Fruit fly (Drosophila melanogaster): ENCODE data around the gene Cph.
A peak's percentile ranks its signal among the peaks of the same experiment; 100 is the strongest.

Gene Cph

dm6 chrX:7110890-7111289, 26.6 kb upstream of the Cph start:
- TF ChIP-seq ewg (GFP tag; optimal IDR thresholded peaks at IDR 0.05) (peak; percentile 78), pum (GFP tag; optimal IDR thresholded peaks at IDR 0.05) (no peak), seq (GFP tag; IDR thresholded peaks at IDR 0.05) (peak; percentile 82), CG8478 (optimal IDR thresholded peaks at IDR 0.05) (peak; percentile 17), nau (GFP tag; optimal IDR thresholded peaks at IDR 0.05) (no peak), unc-4 (GFP tag; IDR thresholded peaks at IDR 0.05; ENCODE audit: partially characterized antibody) (no peak), HLH54F (GFP tag; optimal IDR thresholded peaks at IDR 0.05) (no peak), CG16815 (GFP tag; optimal IDR thresholded peaks at IDR 0.05) (no peak), D19A (tag; optimal IDR thresholded peaks at IDR 0.05) (no peak), CG8765 (GFP tag; IDR thresholded peaks at IDR 0.05) (no peak), jing (GFP tag; optimal IDR thresholded peaks at IDR 0.05) (no peak), Dp (GFP tag; optimal IDR thresholded peaks at IDR 0.05) (no peak), gsb-n (tag; optimal IDR thresholded peaks at IDR 0.05) (no peak), CG8089 (GFP tag; optimal IDR thresholded peaks at IDR 0.05) (no peak), gsb (GFP tag; IDR thresholded peaks at IDR 0.05) (no peak), CG10209 (GFP tag; optimal IDR thresholded peaks at IDR 0.05) (no peak), CG8388 (GFP tag; optimal IDR thresholded peaks at IDR 0.05) (no peak), NfI (GFP tag; optimal IDR thresholded peaks at IDR 0.05) (no peak), CG11456 (GFP tag; IDR thresholded peaks at IDR 0.05) (no peak), CG18262 (tag; optimal IDR thresholded peaks at IDR 0.05) (no peak), CG6272 (GFP tag; IDR thresholded peaks at IDR 0.05) (no peak), NFAT (GFP tag; IDR thresholded peaks at IDR 0.05) (no peak), hth (optimal IDR thresholded peaks at IDR 0.05) (no peak), mirr (GFP tag; optimal IDR thresholded peaks at IDR 0.05) (no peak), abd-A (tag; optimal IDR thresholded peaks at IDR 0.05) (peak; percentile 48), Atf-2 (GFP tag; optimal IDR thresholded peaks at IDR 0.05) (no peak), CG9437 (GFP tag; optimal IDR thresholded peaks at IDR 0.05) (peak; percentile 15), crc (GFP tag; optimal IDR thresholded peaks at IDR 0.05) (no peak), CG15073 (GFP tag; optimal IDR thresholded peaks at IDR 0.05) (no peak), gcm2 (GFP tag; optimal IDR thresholded peaks at IDR 0.05) (no peak), tx (GFP tag; optimal IDR thresholded peaks at IDR 0.05) (no peak), Opbp (GFP tag; IDR thresholded peaks at IDR 0.05; ENCODE audit: partially characterized antibody) (no peak), E2f2 (GFP tag; IDR thresholded peaks at IDR 0.05) (no peak), Aef1 (GFP tag; IDR thresholded peaks at IDR 0.05) (no peak), Bgb (GFP tag; IDR thresholded peaks at IDR 0.05; ENCODE audit: partially characterized antibody) (no peak), CG1832 (GFP tag; optimal IDR thresholded peaks at IDR 0.05) (peak; percentile 76), vvl (GFP tag; IDR thresholded peaks at IDR 0.05) (no peak), zfh1 (GFP tag; IDR thresholded peaks at IDR 0.05) (no peak), CG2678 (tag; optimal IDR thresholded peaks at IDR 0.05) (no peak), tgo (GFP tag; IDR thresholded peaks at IDR 0.05) (no peak), ems (GFP tag; optimal IDR thresholded peaks at IDR 0.05) (no peak), Eip74EF (GFP tag; optimal IDR thresholded peaks at IDR 0.05) (no peak), psq (GFP tag; optimal IDR thresholded peaks at IDR 0.05) (no peak), pnt (GFP tag; optimal IDR thresholded peaks at IDR 0.05) (no peak), CG4360 (GFP tag; IDR thresholded peaks at IDR 0.05) (peak; percentile 68), CG4820 (GFP tag; optimal IDR thresholded peaks at IDR 0.05) (no peak), grn (GFP tag; optimal IDR thresholded peaks at IDR 0.05) (no peak), Atf3 (GFP tag; optimal IDR thresholded peaks at IDR 0.05) (no peak), Mes4 (GFP tag; optimal IDR thresholded peaks at IDR 0.05) (no peak), CG12769 (tag; optimal IDR thresholded peaks at IDR 0.05) (no peak), Nf-YB (GFP tag; optimal IDR thresholded peaks at IDR 0.05) (peak; percentile 90), CG13775 (GFP tag; optimal IDR thresholded peaks at IDR 0.05) (no peak), CG14667 (GFP tag; IDR thresholded peaks at IDR 0.05) (no peak)
